Comparison of ENCODE assay signal across 2 fruit fly cellular contexts in the genomic region with DNA sequence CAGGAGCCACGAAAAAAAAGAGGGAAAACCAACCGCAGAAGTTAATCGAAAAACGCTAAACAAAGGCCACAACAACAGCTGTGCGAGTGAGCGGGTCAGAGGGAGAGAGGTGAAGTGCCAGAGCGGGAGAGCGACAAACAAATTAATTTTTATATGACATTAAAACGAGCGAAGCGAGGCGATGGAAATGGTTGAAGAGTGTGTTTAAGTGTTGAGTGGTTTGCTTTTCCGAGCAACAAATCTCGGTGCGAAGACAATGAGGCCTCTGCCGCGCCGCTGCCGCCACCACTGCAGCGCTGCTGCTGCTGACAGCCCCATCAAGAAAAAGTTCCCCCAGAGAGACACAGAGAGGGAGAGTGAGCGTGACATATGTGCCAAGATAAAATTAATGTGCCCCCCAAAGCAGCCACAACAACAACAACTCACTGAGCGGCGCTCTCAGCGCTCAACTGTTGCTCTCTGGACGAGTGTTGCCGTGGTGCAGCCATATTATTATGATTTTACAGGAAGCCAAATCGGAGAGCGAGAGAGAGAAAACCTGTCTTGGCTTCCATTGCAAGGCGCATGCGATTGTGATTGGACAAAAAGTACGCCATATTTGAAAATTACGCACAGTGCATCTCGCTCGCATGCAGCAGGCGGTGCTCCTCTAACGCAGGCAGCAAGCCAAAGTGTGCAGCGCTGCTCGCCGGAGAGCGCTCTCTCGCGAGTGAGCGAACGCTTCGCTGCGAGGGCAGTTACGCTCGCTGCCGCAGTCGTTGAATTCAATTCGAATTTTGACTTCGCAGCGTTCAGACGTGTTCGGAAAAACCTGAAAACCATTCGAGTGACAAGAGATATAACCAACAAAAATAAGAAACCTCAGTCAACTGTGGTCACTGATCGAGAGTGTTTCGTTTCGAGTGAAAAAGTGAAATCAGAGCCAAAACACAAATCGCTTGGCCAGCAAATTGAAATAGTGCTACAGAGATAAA.
TF ChIP-seq lines count a peak whose summit lies in the region.

A gene (plus strand): TSS at position 763 of the 974 bp plus-strand sequence.

TF ChIP-seq in whole organism, embryonic, 481 proteins besides CTCF, POLR2A, EP300 and RAD21 (continued from another document and continues in another):
- TF ChIP-seq CG8478 (optimal IDR thresholded peaks at IDR 0.05; lab: Kevin White, UChicago): peak; percentile 90
- peak; percentile 59; the same call in 2 of the 3 replicates for TF ChIP-seq HLH4C (GFP tag; IDR thresholded peaks at IDR 0.05; lab: Robert Waterston, UW; ENCODE audit: partially characterized antibody)
- TF ChIP-seq unc-4 (GFP tag; IDR thresholded peaks at IDR 0.05; lab: Robert Waterston, UW; ENCODE audit: partially characterized antibody): peak; percentile 59
- no peak for TF ChIP-seq Spps (tag; optimal IDR thresholded peaks at IDR 0.05; lab: Kevin White, UChicago)
- 0 out of 2 replicates have a peak, but pooled peaks have one; percentile 7 for TF ChIP-seq CG11696 (GFP tag; IDR thresholded peaks at IDR 0.05; lab: Robert Waterston, UW)
- peak; percentile 85; the same call in 2 of the 3 replicates for TF ChIP-seq CG2199 (GFP tag; IDR thresholded peaks at IDR 0.05; lab: Robert Waterston, UW)
- TF ChIP-seq corto (GFP tag; optimal IDR thresholded peaks at IDR 0.05; lab: Kevin White, UChicago): peak; percentile 21
- TF ChIP-seq HLHmδ (GFP tag; optimal IDR thresholded peaks at IDR 0.05; lab: Kevin White, UChicago): peak; percentile 91
- peak; percentile 47 for TF ChIP-seq nerfin-1 (tag; optimal IDR thresholded peaks at IDR 0.05; lab: Kevin White, UChicago)
- TF ChIP-seq lbe (GFP tag; optimal IDR thresholded peaks at IDR 0.05; lab: Kevin White, UChicago): peak; percentile 77
- TF ChIP-seq Hmr (GFP tag; optimal IDR thresholded peaks at IDR 0.05; lab: Kevin White, UChicago): peak; percentile 66
- peak; percentile 2 for TF ChIP-seq ems (GFP tag; optimal IDR thresholded peaks at IDR 0.05; lab: Kevin White, UChicago)
- TF ChIP-seq chif (GFP tag; optimal IDR thresholded peaks at IDR 0.05; lab: Kevin White, UChicago): peak in 1 of 2 experiments; percentile 35
- TF ChIP-seq Elba2 (GFP tag; optimal IDR thresholded peaks at IDR 0.05; lab: Kevin White, UChicago): no peak
- peak; percentile 30 for TF ChIP-seq CG7786 (GFP tag; optimal IDR thresholded peaks at IDR 0.05; lab: Kevin White, UChicago)
- TF ChIP-seq Abd-B (GFP tag; optimal IDR thresholded peaks at IDR 0.05; lab: Kevin White, UChicago): peak; percentile 57
- TF ChIP-seq pan (optimal IDR thresholded peaks at IDR 0.05; lab: Kevin White, UChicago): no peak
- peak in 1 of 2 experiments; percentile 59 for TF ChIP-seq pan (GFP tag; optimal IDR thresholded peaks at IDR 0.05 in 1 of 2, IDR thresholded peaks at IDR 0.05 in 1 of 2)
- no peak for TF ChIP-seq CG6683 (GFP tag; optimal IDR thresholded peaks at IDR 0.05; lab: Kevin White, UChicago)
- peak; percentile 34 for TF ChIP-seq CHES-1-like (GFP tag; optimal IDR thresholded peaks at IDR 0.05; lab: Kevin White, UChicago)
- TF ChIP-seq CG12219 (GFP tag; optimal IDR thresholded peaks at IDR 0.05; lab: Kevin White, UChicago): peak; percentile 44
- peak; percentile 37 for TF ChIP-seq exex (tag; optimal IDR thresholded peaks at IDR 0.05; lab: Kevin White, UChicago)
- peak; percentile 31 for TF ChIP-seq trem (tag; optimal IDR thresholded peaks at IDR 0.05; lab: Kevin White, UChicago)
- TF ChIP-seq HLH54F (GFP tag; optimal IDR thresholded peaks at IDR 0.05; lab: Kevin White, UChicago): peak; percentile 20
- TF ChIP-seq Fer1 (GFP tag; optimal IDR thresholded peaks at IDR 0.05; lab: Kevin White, UChicago): peak; percentile 71
- peak; percentile 72 for TF ChIP-seq vvl (GFP tag; IDR thresholded peaks at IDR 0.05; lab: Robert Waterston, UW)
- TF ChIP-seq CG7839 (tag; optimal IDR thresholded peaks at IDR 0.05; lab: Kevin White, UChicago): peak; percentile 42
- TF ChIP-seq nom (GFP tag; optimal IDR thresholded peaks at IDR 0.05; lab: Kevin White, UChicago): peak; percentile 56
- no peak; the same call in 2 of the 3 replicates for TF ChIP-seq B-H1 (GFP tag; IDR thresholded peaks at IDR 0.05; lab: Robert Waterston, UW)
- TF ChIP-seq CG10267 (tag; optimal IDR thresholded peaks at IDR 0.05; lab: Kevin White, UChicago): peak; percentile 8
- TF ChIP-seq Xrp1 (GFP tag; IDR thresholded peaks at IDR 0.05; lab: Robert Waterston, UW): 0 out of 2 replicates have a peak, but pooled peaks have one; percentile 13
- TF ChIP-seq mld (GFP tag; IDR thresholded peaks at IDR 0.05; lab: Robert Waterston, UW; ENCODE audit: partially characterized antibody): peak; percentile 62; the same call in 2 of the 3 replicates
- TF ChIP-seq E2f1 (GFP tag; IDR thresholded peaks at IDR 0.05; lab: Robert Waterston, UW): no peak
- peak; percentile 40; the same call in 1 of the 2 replicates for TF ChIP-seq gsb (GFP tag; IDR thresholded peaks at IDR 0.05; lab: Robert Waterston, UW)
- TF ChIP-seq shn (GFP tag; optimal IDR thresholded peaks at IDR 0.05; lab: Kevin White, UChicago): no peak
- peak; percentile 100 for TF ChIP-seq Trl (optimal IDR thresholded peaks at IDR 0.05; lab: Kevin White, UChicago)
- peak; percentile 89 for TF ChIP-seq Trl (GFP tag; optimal IDR thresholded peaks at IDR 0.05; lab: Kevin White, UChicago)
- TF ChIP-seq zen (tag; optimal IDR thresholded peaks at IDR 0.05; lab: Kevin White, UChicago): peak; percentile 5
- TF ChIP-seq Med (GFP tag; lab: Kevin White, UChicago): peak; percentile 87
- peak; percentile 28 for TF ChIP-seq NC2β (GFP tag; optimal IDR thresholded peaks at IDR 0.05; lab: Kevin White, UChicago)
- peak; percentile 43 for TF ChIP-seq CG15479 (GFP tag; optimal IDR thresholded peaks at IDR 0.05; lab: Kevin White, UChicago)
- peak; percentile 21 for TF ChIP-seq CG1647 (GFP tag; optimal IDR thresholded peaks at IDR 0.05; lab: Kevin White, UChicago)
- peak in 1 of 2 experiments; percentile 79 for TF ChIP-seq Eip74EF (GFP tag; optimal IDR thresholded peaks at IDR 0.05; lab: Kevin White, UChicago)
- TF ChIP-seq ase (GFP tag; IDR thresholded peaks at IDR 0.05; lab: Robert Waterston, UW): 0 out of 3 replicates have a peak, but pooled peaks have one; percentile 20
- TF ChIP-seq ci (GFP tag; IDR thresholded peaks at IDR 0.05; lab: Robert Waterston, UW): peak; percentile 84
- no peak for TF ChIP-seq Camta (GFP tag; optimal IDR thresholded peaks at IDR 0.05; lab: Kevin White, UChicago)
- TF ChIP-seq phol (tag; optimal IDR thresholded peaks at IDR 0.05; lab: Kevin White, UChicago): peak; percentile 94
- TF ChIP-seq Blimp-1 (GFP tag; optimal IDR thresholded peaks at IDR 0.05; lab: Kevin White, UChicago): peak; percentile 39
- TF ChIP-seq CG3163 (GFP tag; optimal IDR thresholded peaks at IDR 0.05; lab: Kevin White, UChicago): peak; percentile 17
- peak; percentile 31; the same call in 1 of the 2 replicates for TF ChIP-seq CG5953 (GFP tag; IDR thresholded peaks at IDR 0.05; lab: Robert Waterston, UW)
- TF ChIP-seq CG32532 (GFP tag; IDR thresholded peaks at IDR 0.05; lab: Robert Waterston, UW): peak; percentile 36; the same call in 1 of the 2 replicates
- TF ChIP-seq bigmax (GFP tag; optimal IDR thresholded peaks at IDR 0.05; lab: Kevin White, UChicago): peak; percentile 81
- TF ChIP-seq grn (GFP tag; optimal IDR thresholded peaks at IDR 0.05; lab: Kevin White, UChicago): peak; percentile 34
- peak; percentile 38 for TF ChIP-seq CG15514 (GFP tag; optimal IDR thresholded peaks at IDR 0.05; lab: Kevin White, UChicago)
- peak; percentile 35 for TF ChIP-seq ATbp (GFP tag; optimal IDR thresholded peaks at IDR 0.05; lab: Kevin White, UChicago)
- no peak for TF ChIP-seq pho (GFP tag; optimal IDR thresholded peaks at IDR 0.05; lab: Kevin White, UChicago)

TF ChIP-seq in whole organism, prepupa, 60 proteins besides CTCF, POLR2A, EP300 and RAD21 (continued from another document):
- TF ChIP-seq fd59A (GFP tag; optimal IDR thresholded peaks at IDR 0.05; lab: Kevin White, UChicago): no peak
- peak; percentile 63; the same call in 2 of the 3 replicates for TF ChIP-seq eg (GFP tag; IDR thresholded peaks at IDR 0.05; lab: Robert Waterston, UW)
- peak; percentile 25 for TF ChIP-seq pdm3 (GFP tag; optimal IDR thresholded peaks at IDR 0.05; lab: Kevin White, UChicago)
- TF ChIP-seq Ets96B (tag; optimal IDR thresholded peaks at IDR 0.05; lab: Kevin White, UChicago): no peak
- TF ChIP-seq dsx (GFP tag; optimal IDR thresholded peaks at IDR 0.05; lab: Kevin White, UChicago; ENCODE audit: poor library complexity, severe bottlenecking): peak; percentile 40
- TF ChIP-seq net (GFP tag; optimal IDR thresholded peaks at IDR 0.05; lab: Kevin White, UChicago): peak; percentile 38
- TF ChIP-seq CG6276 (GFP tag; optimal IDR thresholded peaks at IDR 0.05; lab: Kevin White, UChicago): peak; percentile 25
- no peak for TF ChIP-seq CG8319 (GFP tag; optimal IDR thresholded peaks at IDR 0.05; lab: Kevin White, UChicago)
- no peak for TF ChIP-seq CG4318 (GFP tag; optimal IDR thresholded peaks at IDR 0.05; lab: Kevin White, UChicago)
- TF ChIP-seq Sox102F (GFP tag; optimal IDR thresholded peaks at IDR 0.05; lab: Kevin White, UChicago): peak; percentile 59
- TF ChIP-seq CG7368 (GFP tag; optimal IDR thresholded peaks at IDR 0.05; lab: Kevin White, UChicago): peak; percentile 48
- TF ChIP-seq CG6792 (GFP tag; optimal IDR thresholded peaks at IDR 0.05; lab: Kevin White, UChicago): peak; percentile 25
- TF ChIP-seq Ets21C (GFP tag; optimal IDR thresholded peaks at IDR 0.05; lab: Kevin White, UChicago): no peak
- no peak for TF ChIP-seq Hr38 (GFP tag; optimal IDR thresholded peaks at IDR 0.05; lab: Kevin White, UChicago)
- peak; percentile 63 for TF ChIP-seq Sox14 (GFP tag; optimal IDR thresholded peaks at IDR 0.05; lab: Kevin White, UChicago)
